Fruit fly (Drosophila melanogaster) whole organism, embryonic: ENCODE measurements around the gene ssp3.
A peak's percentile ranks its signal among the peaks of the same experiment; 100 is the strongest.

Source experiments
- CG15514 ChIP-seq: fragments of 200-800 bp; sonication (Bioruptor generic); optimal IDR thresholded peaks from 3 replicates; lab custom pipeline; 2017; ENCODE audit warnings: missing biosample characterization, missing genetic modification characterization, mild to moderate bottlenecking, moderate library complexity, missing genetic modification reagents
- CG15696 ChIP-seq: fragments of 200-800 bp; sonication (Bioruptor generic); optimal IDR thresholded peaks from 2 replicates; lab custom pipeline; 2019; ENCODE audit warnings: missing biosample characterization, mild to moderate bottlenecking, missing genetic modification characterization, moderate library complexity
- CG1602 ChIP-seq: fragments of 200-800 bp; sonication (Bioruptor generic); optimal IDR thresholded peaks from 3 replicates; lab custom pipeline; 2016; ENCODE audit warnings: missing biosample characterization, missing genetic modification characterization
- CG1647 ChIP-seq: fragments of 200-800 bp; sonication (Bioruptor generic); optimal IDR thresholded peaks from 3 replicates; lab custom pipeline; 2016; ENCODE audit warnings: missing biosample characterization, missing genetic modification characterization
- CG17328 ChIP-seq: fragments of 200-800 bp; sonication (Bioruptor generic); IDR thresholded peaks from 2 replicates; pipeline ENCODE4 v1.3.6; 2022; ENCODE audit warnings: missing biosample characterization, missing genetic modification characterization
- CG17361 ChIP-seq: fragments of 200-800 bp; sonication (Bioruptor generic); IDR thresholded peaks from 3 replicates; pipeline ENCODE4 v1.3.6; 2022; ENCODE audit warnings: missing biosample characterization, missing genetic modification characterization
- CG18764 ChIP-seq: fragments of 200-800 bp; sonication (Bioruptor generic); optimal IDR thresholded peaks from 3 replicates; lab custom pipeline; 2016; ENCODE audit warnings: missing biosample characterization, missing genetic modification characterization
- CG2712 ChIP-seq: fragments of 200-800 bp; optimal IDR thresholded peaks from 3 replicates; lab custom pipeline; 2019; ENCODE audit warnings: missing biosample characterization, mild to moderate bottlenecking, missing genetic modification characterization, moderate library complexity
- CG32532 ChIP-seq: fragments of 200-800 bp; sonication (Bioruptor generic); IDR thresholded peaks from 2 replicates; pipeline ENCODE4 v1.3.6; 2022; ENCODE audit warnings: missing biosample characterization, missing genetic modification characterization
- CG4282 ChIP-seq: fragments of 200-800 bp; sonication (Bioruptor generic); optimal IDR thresholded peaks from 2 replicates; lab custom pipeline; 2016; ENCODE audit warnings: missing biosample characterization, missing genetic modification characterization
- CG4730 ChIP-seq: fragments of 200-800 bp; sonication (Bioruptor generic); IDR thresholded peaks from 2 replicates; pipeline ENCODE4 v1.3.6; 2022; ENCODE audit warnings: missing biosample characterization, missing genetic modification characterization
- CG4820 ChIP-seq: fragments of 200-800 bp; sonication (Bioruptor generic); optimal IDR thresholded peaks from 3 replicates; lab custom pipeline; 2016; ENCODE audit warnings: missing biosample characterization, missing genetic modification characterization
- CG6683 ChIP-seq: fragments of 200-800 bp; sonication (Bioruptor generic); optimal IDR thresholded peaks from 2 replicates; lab custom pipeline; 2017; ENCODE audit warnings: missing biosample characterization, mild to moderate bottlenecking, missing genetic modification characterization, missing genetic modification reagents
- CG6689 ChIP-seq: fragments of 200-800 bp; sonication (Bioruptor generic); IDR thresholded peaks from 2 replicates; pipeline ENCODE4 v1.3.6; 2022; ENCODE audit warnings: missing biosample characterization, missing genetic modification characterization
- CG6813 ChIP-seq: fragments of 200-800 bp; sonication (Bioruptor generic); optimal IDR thresholded peaks from 2 replicates; lab custom pipeline; 2017; ENCODE audit warnings: missing biosample characterization, missing genetic modification characterization, mild to moderate bottlenecking, moderate library complexity, missing genetic modification reagents
- CG7357 ChIP-seq: fragments of 200-800 bp; sonication (Bioruptor generic); IDR thresholded peaks from 3 replicates; pipeline ENCODE4 v1.3.6; 2022; ENCODE audit warnings: missing biosample characterization, missing genetic modification characterization
- CG7745 ChIP-seq: fragments of 200-800 bp; sonication (Bioruptor generic); optimal IDR thresholded peaks from 2 replicates; lab custom pipeline; 2018; ENCODE audit warnings: missing biosample characterization, mild to moderate bottlenecking, missing genetic modification characterization, moderate library complexity
- CG7786 ChIP-seq: fragments of 200-800 bp; sonication (Bioruptor generic); optimal IDR thresholded peaks from 2 replicates; lab custom pipeline; 2016; ENCODE audit warnings: missing biosample characterization, missing genetic modification characterization
- CG7839 ChIP-seq: fragments of 200-800 bp; sonication (Bioruptor generic); optimal IDR thresholded peaks from 3 replicates; lab custom pipeline; 2018; ENCODE audit warnings: missing biosample characterization, mild to moderate bottlenecking, missing genetic modification characterization, moderate library complexity
- CG8281 ChIP-seq: fragments of 200-800 bp; sonication (Bioruptor generic); optimal IDR thresholded peaks from 2 replicates; lab custom pipeline; 2018; ENCODE audit warnings: missing biosample characterization, mild to moderate bottlenecking, missing genetic modification characterization, moderate library complexity
- CG8478 ChIP-seq: fragments of >200 bp; optimal IDR thresholded peaks from 2 replicates; lab custom pipeline; 2018
- CG8765 ChIP-seq: fragments of 200-800 bp; sonication (Bioruptor generic); IDR thresholded peaks from 2 replicates; pipeline ENCODE4 v1.3.6; 2022; ENCODE audit warnings: missing biosample characterization, missing genetic modification characterization
- CrebB ChIP-seq: fragments of 200-800 bp; sonication (Bioruptor generic); optimal IDR thresholded peaks from 3 replicates; lab custom pipeline; 2018; ENCODE audit warnings: missing biosample characterization, mild to moderate bottlenecking, missing genetic modification characterization
- D ChIP-seq, 2 experiments: fragments of 200-800 bp in 1 of 2; fragments of >200 bp in 1 of 2; sonication (Bioruptor generic) in 1 of 2; optimal IDR thresholded peaks; 2 replicates in 1 of 2; 3 replicates in 1 of 2; lab custom pipeline; 2017; ENCODE audit warnings: mild to moderate bottlenecking in 1 of 2, missing biosample characterization in 1 of 2, missing genetic modification characterization in 1 of 2, missing genetic modification reagents in 1 of 2
- D19A ChIP-seq: fragments of 200-800 bp; optimal IDR thresholded peaks from 3 replicates; lab custom pipeline; 2019; ENCODE audit warnings: missing biosample characterization, mild to moderate bottlenecking, missing genetic modification characterization, moderate library complexity
- E2f1 ChIP-seq: fragments of 200-800 bp; sonication (Bioruptor generic); IDR thresholded peaks from 2 replicates; pipeline ENCODE4 v1.3.6; 2022; ENCODE audit warnings: missing biosample characterization, missing genetic modification characterization
- Hr39 ChIP-seq: fragments of >200 bp; optimal IDR thresholded peaks from 2 replicates; lab custom pipeline; 2017
- Jarid2 ChIP-seq: fragments of 200-800 bp; sonication (Bioruptor generic); optimal IDR thresholded peaks from 3 replicates; lab custom pipeline; 2017; ENCODE audit warnings: mild to moderate bottlenecking, missing biosample characterization, missing genetic modification reagents, missing genetic modification characterization
- Max ChIP-seq: fragments of 200-800 bp; sonication (Bioruptor generic); optimal IDR thresholded peaks from 2 replicates; lab custom pipeline; 2016; ENCODE audit warnings: missing biosample characterization, mild to moderate bottlenecking, missing genetic modification characterization
- abd-A ChIP-seq: fragments of 200-800 bp; sonication (Bioruptor generic); optimal IDR thresholded peaks from 3 replicates; lab custom pipeline; 2019; ENCODE audit warnings: missing biosample characterization, mild to moderate bottlenecking, missing genetic modification characterization, moderate library complexity
- al ChIP-seq: fragments of 200-800 bp; sonication (Bioruptor generic); IDR thresholded peaks from 2 replicates; pipeline ENCODE4 v1.3.6; 2022; ENCODE audit warnings: missing biosample characterization, missing genetic modification characterization
- bcd ChIP-seq: fragments of 200-800 bp; sonication (Bioruptor generic); optimal IDR thresholded peaks from 2 replicates; lab custom pipeline; 2017; ENCODE audit warnings: missing biosample characterization, mild to moderate bottlenecking, missing genetic modification characterization
- br ChIP-seq: fragments of >200 bp; optimal IDR thresholded peaks from 2 replicates; lab custom pipeline; 2017
- cad ChIP-seq: fragments of >200 bp; optimal IDR thresholded peaks from 2 replicates; lab custom pipeline; 2017; ENCODE audit warnings: missing biosample characterization, missing genetic modification characterization
- chif ChIP-seq, 2 experiments: fragments of 200-800 bp; sonication (Bioruptor generic); optimal IDR thresholded peaks; 3 replicates each; lab custom pipeline; 2016; ENCODE audit warnings: missing biosample characterization in 2 of 2, missing genetic modification characterization in 2 of 2
- ci ChIP-seq: fragments of 200-800 bp; sonication (Bioruptor generic); IDR thresholded peaks from 3 replicates; pipeline ENCODE4 v1.3.6; 2022; ENCODE audit warnings: missing biosample characterization, missing genetic modification characterization
- crc ChIP-seq: fragments of 200-800 bp; sonication (Bioruptor generic); optimal IDR thresholded peaks from 2 replicates; lab custom pipeline; 2016; ENCODE audit warnings: missing biosample characterization, missing genetic modification characterization
- croc ChIP-seq: fragments of 200-800 bp; sonication (Bioruptor generic); conservative IDR thresholded peaks from 3 replicates; pipeline ENCODE4 v1.3.6; 2022; ENCODE audit warnings: missing biosample characterization, missing genetic modification characterization
- ftz-f1 ChIP-seq: fragments of 200-800 bp; sonication (Bioruptor generic); optimal IDR thresholded peaks from 2 replicates; lab custom pipeline; 2016; ENCODE audit warnings: missing biosample characterization, missing genetic modification characterization
- gcm2 ChIP-seq: fragments of 200-800 bp; sonication (Bioruptor generic); optimal IDR thresholded peaks from 2 replicates; lab custom pipeline; 2016; ENCODE audit warnings: missing biosample characterization, missing genetic modification characterization
- lab ChIP-seq: fragments of 200-800 bp; sonication (Bioruptor generic); optimal IDR thresholded peaks from 3 replicates; lab custom pipeline; 2017; ENCODE audit warnings: missing biosample characterization, missing genetic modification characterization, mild to moderate bottlenecking, moderate library complexity, missing genetic modification reagents
- lov ChIP-seq, 2 experiments: fragments of 200-800 bp in 1 of 2; fragments of >200 bp in 1 of 2; sonication (Bioruptor generic) in 1 of 2; IDR thresholded peaks in 1 of 2; optimal IDR thresholded peaks in 1 of 2; 2 replicates in 1 of 2; 3 replicates in 1 of 2; pipeline versions ENCODE4 v1.3.6 to Lab custom; 2017 to 2022; ENCODE audit warnings: missing biosample characterization in 1 of 2, missing genetic modification characterization in 1 of 2
- peb ChIP-seq: fragments of 200-800 bp; sonication (Bioruptor generic); IDR thresholded peaks from 2 replicates; pipeline ENCODE4 v1.3.6; 2022; ENCODE audit warnings: missing biosample characterization, missing genetic modification characterization
- prd ChIP-seq, 3 experiments: fragments of >200 bp in 2 of 3; fragments of 200-800 bp in 1 of 3; sonication (Bioruptor generic) in 1 of 3; optimal IDR thresholded peaks in 2 of 3; IDR thresholded peaks in 1 of 3; 2 replicates in 2 of 3; 3 replicates in 1 of 3; pipeline versions ENCODE4 v1.3.6 to Lab custom; 2017 to 2022; ENCODE audit warnings: missing biosample characterization in 1 of 3, missing genetic modification characterization in 1 of 3
- ranshi ChIP-seq: fragments of 200-800 bp; sonication (Bioruptor generic); IDR thresholded peaks from 2 replicates; pipeline ENCODE4 v1.3.6; 2022; ENCODE audit warnings: missing biosample characterization, missing genetic modification characterization
- stc ChIP-seq: fragments of 200-800 bp; sonication (Bioruptor generic); IDR thresholded peaks from 2 replicates; pipeline ENCODE4 v1.3.6; 2022; ENCODE audit warnings: missing biosample characterization, missing genetic modification characterization
- trh ChIP-seq: fragments of 200-800 bp; sonication (Bioruptor generic); optimal IDR thresholded peaks from 2 replicates; lab custom pipeline; 2016; ENCODE audit warnings: missing biosample characterization, missing genetic modification characterization
- ttk ChIP-seq: fragments of 200-800 bp; sonication (Bioruptor generic); IDR thresholded peaks from 2 replicates; pipeline ENCODE4 v2.1.2; 2022; ENCODE audit warnings: missing biosample characterization, missing genetic modification characterization
- tup ChIP-seq: fragments of 200-800 bp; sonication (Bioruptor generic); optimal IDR thresholded peaks from 2 replicates; lab custom pipeline; 2016; ENCODE audit warnings: missing biosample characterization, mild to moderate bottlenecking, missing genetic modification characterization, moderate library complexity
- twi ChIP-seq: fragments of 200-800 bp; optimal IDR thresholded peaks from 2 replicates; lab custom pipeline; 2019; ENCODE audit warnings: missing biosample characterization, mild to moderate bottlenecking, missing genetic modification characterization, moderate library complexity

ssp3 gene

dm6 chr2L:18906615-18907014 is 37.1 kb downstream of the ssp3 start (continued):
- TF ChIP-seq peb (peak; percentile 37; the same call in 1 of the 2 replicates), CG7839 (tag; lab: Kevin White, UChicago) (peak; percentile 66), CG4730 (GFP tag; lab: Robert Waterston, UW) (0 out of 2 replicates have a peak, but pooled peaks have one; percentile 10), CG7786 (GFP tag; lab: Kevin White, UChicago) (no peak), Jarid2 (peak; percentile 36), ci (GFP tag; lab: Robert Waterston, UW) (0 out of 3 replicates have a peak, but pooled peaks have one; percentile 39), ttk (GFP tag; lab: Robert Waterston, UW) (peak; percentile 45; the same call in 1 of the 2 replicates), CG7745 (tag; lab: Kevin White, UChicago) (no peak), CG15696 (tag; lab: Kevin White, UChicago) (peak; percentile 72), CG4282 (GFP tag; lab: Kevin White, UChicago) (no peak), twi (peak; percentile 26), tup (GFP tag; lab: Kevin White, UChicago) (peak; percentile 56), CG6689 (GFP tag; lab: Robert Waterston, UW) (peak; percentile 70), D19A (tag; lab: Kevin White, UChicago) (peak; percentile 62), lov (optimal IDR thresholded peaks at IDR 0.05; lab: Kevin White, UChicago) (no peak), lov (GFP tag; IDR thresholded peaks at IDR 0.05; lab: Robert Waterston, UW) (0 out of 3 replicates have a peak, but pooled peaks have one; percentile 5), D (optimal IDR thresholded peaks at IDR 0.05; lab: Kevin White, UChicago) (no peak), D (GFP tag; optimal IDR thresholded peaks at IDR 0.05; lab: Kevin White, UChicago) (peak; percentile 61), trh (GFP tag; lab: Kevin White, UChicago) (no peak), crc (no peak), stc (GFP tag; lab: Robert Waterston, UW) (peak; percentile 45; the same call in 1 of the 2 replicates), CG32532 (GFP tag; lab: Robert Waterston, UW) (peak; percentile 40; the same call in 1 of the 2 replicates), CG1647 (no peak), CG15514 (GFP tag; lab: Kevin White, UChicago) (peak; percentile 3), CG8281 (tag; lab: Kevin White, UChicago) (no peak), CG8478 (lab: Kevin White, UChicago) (no peak), CG4820 (GFP tag; lab: Kevin White, UChicago) (peak; percentile 13), CG7357 (GFP tag; lab: Robert Waterston, UW) (no peak), lab (GFP tag; lab: Kevin White, UChicago) (peak; percentile 2), cad (GFP tag; lab: Kevin White, UChicago) (no peak), br (lab: Kevin White, UChicago) (no peak), croc (peak; percentile 48; the same call in 2 of the 3 replicates), prd (optimal IDR thresholded peaks at IDR 0.05; lab: Kevin White, UChicago) (no peak), prd (GFP tag; IDR thresholded peaks at IDR 0.05; lab: Robert Waterston, UW) (peak; percentile 72), CG17328 (GFP tag; lab: Robert Waterston, UW) (peak; percentile 41; the same call in 1 of the 2 replicates), al (GFP tag; lab: Robert Waterston, UW) (no peak), CG17361 (GFP tag; lab: Robert Waterston, UW) (peak; percentile 65), E2f1 (GFP tag; lab: Robert Waterston, UW) (peak; percentile 44), CrebB (tag; lab: Kevin White, UChicago) (no peak), CG2712 (tag; lab: Kevin White, UChicago) (peak; percentile 83), gcm2 (no peak), Max (no peak), CG6683 (GFP tag; lab: Kevin White, UChicago) (no peak), bcd (GFP tag; lab: Kevin White, UChicago) (peak; percentile 28), CG1602 (GFP tag; lab: Kevin White, UChicago) (peak; percentile 26), CG8765 (GFP tag; lab: Robert Waterston, UW) (peak; percentile 38; the same call in 1 of the 2 replicates), chif (GFP tag; optimal IDR thresholded peaks at IDR 0.05; lab: Kevin White, UChicago) (no peak), CG6813 (GFP tag; lab: Kevin White, UChicago) (peak; percentile 40), ranshi (GFP tag; lab: Robert Waterston, UW) (peak; percentile 50; the same call in 1 of the 2 replicates), ftz-f1 (peak; percentile 2), abd-A (tag; lab: Kevin White, UChicago) (no peak), Hr39 (lab: Kevin White, UChicago) (no peak), CG18764 (GFP tag; lab: Kevin White, UChicago) (peak; percentile 25)
